Fruit fly (Drosophila melanogaster) whole organism, pupa: ENCODE data around the gene CG13728.

Experiments used
- CG15710 ChIP-seq: fragments of 200-800 bp; sonication (Bioruptor generic); optimal IDR thresholded peaks from 2 replicates; lab custom pipeline; 2018; ENCODE audit warnings: missing biosample characterization, mild to moderate bottlenecking, missing genetic modification characterization, moderate library complexity
- CG34367 ChIP-seq: fragments of 200-800 bp; sonication (Bioruptor generic); optimal IDR thresholded peaks from 2 replicates; lab custom pipeline; 2018; ENCODE audit warnings: missing biosample characterization, mild to moderate bottlenecking, missing genetic modification characterization
- CG4496 ChIP-seq: fragments of 200-800 bp; sonication (Bioruptor generic); IDR thresholded peaks from 3 replicates; pipeline ENCODE4 v1.3.6; 2022; ENCODE audit warnings: missing biosample characterization, missing genetic modification characterization
- Snoo ChIP-seq: fragments of 200-800 bp; sonication (Bioruptor generic); optimal IDR thresholded peaks from 3 replicates; lab custom pipeline; 2017; ENCODE audit warnings: missing biosample characterization, mild to moderate bottlenecking, missing genetic modification characterization, inconsistent platforms
- fd96Ca ChIP-seq: fragments of 200-800 bp; sonication (Bioruptor generic); IDR thresholded peaks from 3 replicates; pipeline ENCODE4 v1.3.6; 2022; ENCODE audit warnings: missing biosample characterization, missing genetic modification characterization
- gl ChIP-seq: fragments of 200-800 bp; sonication (Bioruptor generic); optimal IDR thresholded peaks from 2 replicates; lab custom pipeline; 2018; ENCODE audit warnings: missing biosample characterization, mild to moderate bottlenecking, missing genetic modification characterization
- rn ChIP-seq: fragments of 200-800 bp; sonication (Bioruptor generic); IDR thresholded peaks from 2 replicates; pipeline ENCODE4 v1.3.6; 2022; ENCODE audit warnings: missing biosample characterization, missing genetic modification characterization

DNA sequence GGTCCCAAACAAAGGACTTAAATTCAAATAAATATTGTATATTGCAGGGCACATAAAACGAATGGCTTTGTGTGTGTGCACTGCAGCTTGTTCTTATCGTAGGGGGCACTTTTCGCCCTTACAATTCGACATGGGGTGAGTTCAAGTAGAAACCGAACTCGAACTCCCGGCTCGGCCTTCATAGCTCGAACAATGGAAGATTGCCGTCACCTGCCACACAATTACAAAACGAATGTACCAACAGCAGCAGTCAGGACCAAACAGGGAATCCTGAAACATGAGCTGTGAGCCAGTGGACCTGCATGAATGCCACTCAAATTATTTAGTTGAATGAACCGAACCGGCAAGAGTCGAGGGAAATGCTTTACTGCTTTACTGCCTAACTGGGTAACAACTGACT is 20.6 kb downstream of the CG13728 start:
- TF ChIP-seq rn (GFP tag; lab: Robert Waterston, UW) (no peak), gl (tag; lab: Kevin White, UChicago) (no peak), Snoo (tag; lab: Kevin White, UChicago) (no peak), fd96Ca (no peak), CG15710 (tag; lab: Kevin White, UChicago) (no peak), CG4496 (GFP tag; lab: Robert Waterston, UW) (no peak), CG34367 (tag; lab: Kevin White, UChicago) (no peak)
